Fruit fly (Drosophila melanogaster) whole organism, embryonic: ENCODE data around the gene CG14971.

Experiments
- BEAF-32 ChIP-seq: fragments of 200-800 bp; sonication (Bioruptor generic); optimal IDR thresholded peaks from 3 replicates; lab custom pipeline; 2017; ENCODE audit warnings: missing biosample characterization, missing genetic modification characterization, mild to moderate bottlenecking, moderate library complexity, missing genetic modification reagents
- Bdp1 ChIP-seq: fragments of 200-800 bp; sonication (Bioruptor generic); optimal IDR thresholded peaks from 3 replicates; lab custom pipeline; 2016; ENCODE audit warnings: missing biosample characterization, missing genetic modification characterization
- CG10321 ChIP-seq: fragments of 200-800 bp; sonication (Bioruptor generic); IDR thresholded peaks from 2 replicates; pipeline ENCODE4 v1.3.6; 2022; ENCODE audit warnings: missing biosample characterization, missing genetic modification characterization
- CG11695 ChIP-seq: fragments of 200-800 bp; sonication (Bioruptor generic); IDR thresholded peaks from 3 replicates; pipeline ENCODE4 v1.3.6; 2022; ENCODE audit warnings: missing biosample characterization, missing genetic modification characterization
- CG1233 ChIP-seq: fragments of 200-800 bp; sonication (Bioruptor generic); optimal IDR thresholded peaks from 4 replicates; lab custom pipeline; 2018; ENCODE audit warnings: missing biosample characterization, mild to moderate bottlenecking, missing genetic modification characterization
- CG12659 ChIP-seq: fragments of 200-800 bp; sonication (Bioruptor generic); optimal IDR thresholded peaks from 3 replicates; lab custom pipeline; 2017; ENCODE audit warnings: mild to moderate bottlenecking, missing biosample characterization, missing genetic modification reagents, missing genetic modification characterization
- CG14710 ChIP-seq: fragments of 200-800 bp; sonication (Bioruptor generic); optimal IDR thresholded peaks from 3 replicates; lab custom pipeline; 2019; ENCODE audit warnings: missing biosample characterization, mild to moderate bottlenecking, missing genetic modification characterization, moderate library complexity
- CG17385 ChIP-seq: fragments of 200-800 bp; sonication (Bioruptor generic); optimal IDR thresholded peaks from 3 replicates; lab custom pipeline; 2018; ENCODE audit warnings: missing biosample characterization, mild to moderate bottlenecking, missing genetic modification characterization
- CG2712 ChIP-seq: fragments of 200-800 bp; optimal IDR thresholded peaks from 3 replicates; lab custom pipeline; 2019; ENCODE audit warnings: missing biosample characterization, mild to moderate bottlenecking, missing genetic modification characterization, moderate library complexity
- CG3065 ChIP-seq: fragments of 200-800 bp; sonication (Bioruptor generic); optimal IDR thresholded peaks from 2 replicates; lab custom pipeline; 2016; ENCODE audit warnings: missing biosample characterization, missing genetic modification characterization
- CG31441 ChIP-seq: fragments of 200-800 bp; sonication (Bioruptor generic); IDR thresholded peaks from 2 replicates; pipeline ENCODE4 v1.3.6; 2022; ENCODE audit warnings: missing biosample characterization, missing genetic modification characterization
- CG34224 ChIP-seq: fragments of 200-800 bp; sonication (Bioruptor generic); IDR thresholded peaks from 3 replicates; pipeline ENCODE4 v1.3.6; 2022; ENCODE audit warnings: missing biosample characterization, missing genetic modification characterization; ENCODE audit not compliant: partially characterized antibody
- CG5953 ChIP-seq: fragments of 200-800 bp; sonication (Bioruptor generic); IDR thresholded peaks from 2 replicates; pipeline ENCODE4 v1.3.6; 2022; ENCODE audit warnings: missing biosample characterization, missing genetic modification characterization
- CG6813 ChIP-seq: fragments of 200-800 bp; sonication (Bioruptor generic); optimal IDR thresholded peaks from 2 replicates; lab custom pipeline; 2017; ENCODE audit warnings: missing biosample characterization, missing genetic modification characterization, mild to moderate bottlenecking, moderate library complexity, missing genetic modification reagents
- CG7556 ChIP-seq: fragments of 200-800 bp; sonication (Bioruptor generic); optimal IDR thresholded peaks from 2 replicates; lab custom pipeline; 2017; ENCODE audit warnings: missing biosample characterization, mild to moderate bottlenecking, missing genetic modification characterization
- CG7987 ChIP-seq: fragments of 200-800 bp; sonication (Bioruptor generic); optimal IDR thresholded peaks from 2 replicates; lab custom pipeline; 2018; ENCODE audit warnings: missing biosample characterization, mild to moderate bottlenecking, missing genetic modification characterization, moderate library complexity
- CG8290 ChIP-seq, 3 experiments: fragments of 200-800 bp; sonication (Bioruptor generic); optimal IDR thresholded peaks; 2 replicates each; lab custom pipeline; 2016 to 2019; ENCODE audit warnings: missing biosample characterization in 3 of 3, missing genetic modification characterization in 3 of 3, mild to moderate bottlenecking in 2 of 3, moderate library complexity in 1 of 3
- CG8388 ChIP-seq: fragments of 200-800 bp; sonication (Bioruptor generic); optimal IDR thresholded peaks from 2 replicates; lab custom pipeline; 2019; ENCODE audit warnings: missing biosample characterization, mild to moderate bottlenecking, missing genetic modification characterization, moderate library complexity
- CG8765 ChIP-seq: fragments of 200-800 bp; sonication (Bioruptor generic); IDR thresholded peaks from 2 replicates; pipeline ENCODE4 v1.3.6; 2022; ENCODE audit warnings: missing biosample characterization, missing genetic modification characterization
- CTCF ChIP-seq: fragments of 200-800 bp; sonication (Bioruptor generic); optimal IDR thresholded peaks from 2 replicates; lab custom pipeline; 2017; ENCODE audit warnings: missing biosample characterization, mild to moderate bottlenecking, missing genetic modification characterization, moderate library complexity
- Dad ChIP-seq: fragments of 200-800 bp; sonication (Bioruptor generic); optimal IDR thresholded peaks from 3 replicates; lab custom pipeline; 2016; ENCODE audit warnings: missing biosample characterization, missing genetic modification characterization
- Deaf1 ChIP-seq: fragments of 200-800 bp; optimal IDR thresholded peaks from 3 replicates; lab custom pipeline; 2019; ENCODE audit warnings: missing biosample characterization, mild to moderate bottlenecking, missing genetic modification characterization, moderate library complexity
- Fer3 ChIP-seq: fragments of 200-800 bp; sonication (Bioruptor generic); optimal IDR thresholded peaks from 2 replicates; lab custom pipeline; 2018; ENCODE audit warnings: missing biosample characterization, mild to moderate bottlenecking, missing genetic modification characterization, moderate library complexity
- H15 ChIP-seq: fragments of 200-800 bp; sonication (Bioruptor generic); IDR thresholded peaks from 3 replicates; pipeline ENCODE4 v1.3.6; 2022; ENCODE audit warnings: missing biosample characterization, missing genetic modification characterization
- Lim3 ChIP-seq: fragments of 200-800 bp; sonication (Bioruptor generic); IDR thresholded peaks from 2 replicates; pipeline ENCODE4 v1.3.6; 2022; ENCODE audit warnings: missing biosample characterization, missing genetic modification characterization
- MBD-R2 ChIP-seq: fragments of 200-800 bp; sonication (Bioruptor generic); IDR thresholded peaks from 2 replicates; pipeline ENCODE4 v1.3.6; 2022; ENCODE audit warnings: missing biosample characterization, missing genetic modification characterization
- MTF-1 ChIP-seq: fragments of 200-800 bp; sonication (Bioruptor generic); optimal IDR thresholded peaks from 2 replicates; lab custom pipeline; 2018; ENCODE audit warnings: missing biosample characterization, mild to moderate bottlenecking, missing genetic modification characterization, borderline replicate concordance
- Mad ChIP-seq: fragments of 200-800 bp; sonication (Bioruptor generic); optimal IDR thresholded peaks from 2 replicates; lab custom pipeline; 2016; ENCODE audit warnings: missing biosample characterization, missing genetic modification characterization
- Mrtf ChIP-seq: fragments of 200-800 bp; sonication (Bioruptor generic); IDR thresholded peaks from 3 replicates; pipeline ENCODE4 v1.3.6; 2022; ENCODE audit warnings: missing biosample characterization, missing genetic modification characterization
- NC2α ChIP-seq: fragments of 200-800 bp; sonication (Bioruptor generic); optimal IDR thresholded peaks from 2 replicates; lab custom pipeline; 2016; ENCODE audit warnings: missing biosample characterization, missing genetic modification characterization
- NfI ChIP-seq: fragments of 200-800 bp; sonication (Bioruptor generic); optimal IDR thresholded peaks from 3 replicates; lab custom pipeline; 2018; ENCODE audit warnings: missing biosample characterization, mild to moderate bottlenecking, missing genetic modification characterization, moderate library complexity
- Oli ChIP-seq: fragments of 200-800 bp; sonication (Bioruptor generic); optimal IDR thresholded peaks from 2 replicates; lab custom pipeline; 2018; ENCODE audit warnings: missing biosample characterization, mild to moderate bottlenecking, missing genetic modification characterization, moderate library complexity
- Scr ChIP-seq: fragments of 200-800 bp; sonication (Bioruptor generic); IDR thresholded peaks from 2 replicates; pipeline ENCODE4 v1.3.6; 2022; ENCODE audit warnings: missing biosample characterization, missing genetic modification characterization; ENCODE audit not compliant: partially characterized antibody
- ase ChIP-seq: fragments of 200-800 bp; sonication (Bioruptor generic); IDR thresholded peaks from 3 replicates; pipeline ENCODE4 v1.3.6; 2022; ENCODE audit warnings: missing biosample characterization, missing genetic modification characterization
- corto ChIP-seq: fragments of 200-800 bp; sonication (Bioruptor generic); optimal IDR thresholded peaks from 2 replicates; lab custom pipeline; 2016; ENCODE audit warnings: missing biosample characterization, mild to moderate bottlenecking, missing genetic modification characterization, moderate library complexity
- en ChIP-seq: fragments of 200-800 bp; sonication (Bioruptor generic); optimal IDR thresholded peaks from 2 replicates; lab custom pipeline; 2016; ENCODE audit warnings: missing biosample characterization, missing genetic modification characterization
- eve ChIP-seq, 2 experiments: fragments of >200 bp; optimal IDR thresholded peaks; 2 replicates each; lab custom pipeline; 2017; ENCODE audit warnings: missing biosample characterization in 2 of 2, missing genetic modification characterization in 2 of 2
- ftz-f1 ChIP-seq: fragments of 200-800 bp; sonication (Bioruptor generic); optimal IDR thresholded peaks from 2 replicates; lab custom pipeline; 2016; ENCODE audit warnings: missing biosample characterization, missing genetic modification characterization
- gfzf ChIP-seq: fragments of 200-800 bp; sonication (Bioruptor generic); optimal IDR thresholded peaks from 2 replicates; lab custom pipeline; 2016; ENCODE audit warnings: missing biosample characterization, mild to moderate bottlenecking, missing genetic modification characterization, moderate library complexity
- nerfin-1 ChIP-seq: fragments of 200-800 bp; sonication (Bioruptor generic); optimal IDR thresholded peaks from 3 replicates; lab custom pipeline; 2019; ENCODE audit warnings: missing biosample characterization, mild to moderate bottlenecking, missing genetic modification characterization, moderate library complexity
- nerfin-2 ChIP-seq: fragments of 200-800 bp; sonication (Bioruptor generic); IDR thresholded peaks from 2 replicates; pipeline ENCODE4 v1.3.6; 2022; ENCODE audit warnings: missing biosample characterization, missing genetic modification characterization; ENCODE audit not compliant: partially characterized antibody
- oc ChIP-seq: fragments of 200-800 bp; sonication (Bioruptor generic); optimal IDR thresholded peaks from 2 replicates; lab custom pipeline; 2018; ENCODE audit warnings: missing biosample characterization, mild to moderate bottlenecking, missing genetic modification characterization, moderate library complexity
- run ChIP-seq: fragments of 200-800 bp; sonication (Bioruptor generic); optimal IDR thresholded peaks from 3 replicates; lab custom pipeline; 2018; ENCODE audit warnings: missing biosample characterization, mild to moderate bottlenecking, missing genetic modification characterization
- slp2 ChIP-seq: fragments of 200-800 bp; sonication (Bioruptor generic); optimal IDR thresholded peaks from 2 replicates; lab custom pipeline; 2016; ENCODE audit warnings: missing biosample characterization, missing genetic modification characterization
- sob ChIP-seq: fragments of 200-800 bp; sonication (Bioruptor generic); IDR thresholded peaks from 2 replicates; pipeline ENCODE4 v1.3.6; 2022; ENCODE audit warnings: missing biosample characterization, missing genetic modification characterization
- tna ChIP-seq: fragments of 200-800 bp; sonication (Bioruptor generic); IDR thresholded peaks from 2 replicates; pipeline ENCODE4 v1.3.6; 2022; ENCODE audit warnings: missing biosample characterization, missing genetic modification characterization; ENCODE audit not compliant: partially characterized antibody
- vnd ChIP-seq: fragments of 200-800 bp; sonication (Bioruptor generic); IDR thresholded peaks from 3 replicates; pipeline ENCODE4 v1.3.6; 2022; ENCODE audit warnings: missing biosample characterization, missing genetic modification characterization; ENCODE audit not compliant: partially characterized antibody
- wek ChIP-seq: fragments of 200-800 bp; sonication (Bioruptor generic); optimal IDR thresholded peaks from 3 replicates; lab custom pipeline; 2018; ENCODE audit warnings: missing biosample characterization, mild to moderate bottlenecking, missing genetic modification characterization, moderate library complexity

Gene CG14971

DNA sequence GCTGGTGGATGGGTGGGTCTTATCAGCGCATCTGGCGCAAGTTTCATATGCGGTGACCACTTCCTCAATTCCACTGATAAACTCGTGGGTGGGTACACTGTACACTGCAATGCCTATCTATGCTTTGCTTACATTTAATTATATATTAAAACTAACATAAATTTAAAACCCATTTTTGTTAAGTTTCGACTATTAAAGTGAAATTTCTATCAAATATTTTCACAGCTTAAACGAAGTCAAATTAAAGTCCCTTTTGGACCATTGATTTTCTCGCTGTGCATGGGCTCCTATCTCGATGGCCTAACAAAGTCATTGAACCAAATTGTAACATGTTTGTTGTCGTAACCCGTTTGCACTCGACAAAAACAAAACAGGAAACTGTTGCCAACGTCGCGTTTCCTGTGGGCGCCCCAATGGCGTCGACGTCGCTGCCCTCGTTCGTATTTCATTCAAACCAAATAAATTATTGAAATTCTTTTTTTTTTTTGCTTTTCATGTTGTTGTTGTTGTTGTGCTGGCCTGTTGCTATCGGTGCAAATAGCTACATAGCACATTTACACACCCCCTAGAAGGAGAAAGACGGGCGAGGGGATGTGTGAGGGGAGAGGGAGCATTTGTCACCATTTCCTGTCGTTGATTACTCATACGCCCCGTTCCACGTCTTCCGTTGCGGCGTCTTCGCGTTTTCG lies 38.3 kb downstream of the CG14971 start (continued):
- TF ChIP-seq NfI (GFP tag; lab: Kevin White, UChicago) (peak; percentile 75), eve (GFP tag; optimal IDR thresholded peaks at IDR 0.05; lab: Kevin White, UChicago) (peak in 1 of 2 experiments; percentile 89), CTCF (GFP tag; lab: Kevin White, UChicago) (peak; percentile 24), CG11695 (peak; percentile 82), ase (peak; percentile 73; the same call in 1 of the 3 replicates), ftz-f1 (GFP tag; lab: Kevin White, UChicago) (peak; percentile 7), Mrtf (GFP tag; lab: Robert Waterston, UW) (peak; percentile 62; the same call in 1 of the 3 replicates), CG3065 (peak; percentile 34), Oli (tag; lab: Kevin White, UChicago) (peak; percentile 91), CG31441 (GFP tag; lab: Robert Waterston, UW) (peak; percentile 87), slp2 (GFP tag; lab: Kevin White, UChicago) (peak; percentile 22), CG12659 (GFP tag; lab: Kevin White, UChicago) (peak; percentile 89), Dad (GFP tag; lab: Kevin White, UChicago) (peak; percentile 37), CG5953 (GFP tag; lab: Robert Waterston, UW) (peak; percentile 73), CG14710 (tag; lab: Kevin White, UChicago) (peak; percentile 57), nerfin-1 (tag; lab: Kevin White, UChicago) (peak; percentile 63), sob (GFP tag; lab: Robert Waterston, UW) (peak; percentile 87), CG34224 (GFP tag; lab: Robert Waterston, UW) (no peak), MTF-1 (GFP tag; lab: Kevin White, UChicago) (peak; percentile 66), gfzf (no peak), run (tag; lab: Kevin White, UChicago) (peak; percentile 56), NC2α (GFP tag; lab: Kevin White, UChicago) (no peak), CG6813 (GFP tag; lab: Kevin White, UChicago) (peak; percentile 75), Bdp1 (no peak), H15 (peak; percentile 80), Scr (GFP tag; lab: Robert Waterston, UW) (no peak), Lim3 (GFP tag; lab: Robert Waterston, UW) (no peak), CG1233 (GFP tag; lab: Kevin White, UChicago) (peak; percentile 64), CG7556 (GFP tag; lab: Kevin White, UChicago) (peak; percentile 82), corto (GFP tag; lab: Kevin White, UChicago) (peak; percentile 16), CG8765 (no peak), CG7987 (peak; percentile 59), CG17385 (GFP tag; lab: Kevin White, UChicago) (peak; percentile 86), nerfin-2 (GFP tag; lab: Robert Waterston, UW) (no peak), Mad (peak; percentile 40), CG2712 (peak; percentile 79), oc (tag; lab: Kevin White, UChicago) (peak; percentile 81), tna (GFP tag; lab: Robert Waterston, UW) (no peak), wek (GFP tag; lab: Kevin White, UChicago) (peak; percentile 35), en (GFP tag; lab: Kevin White, UChicago) (no peak), Deaf1 (peak; percentile 59), CG8290 (GFP tag; optimal IDR thresholded peaks at IDR 0.05; lab: Kevin White, UChicago) (peak; percentile 43), CG8290 (tag; optimal IDR thresholded peaks at IDR 0.05; lab: Kevin White, UChicago) (peak in 1 of 2 experiments; percentile 55), CG10321 (GFP tag; lab: Robert Waterston, UW) (peak; percentile 52; the same call in 1 of the 2 replicates), BEAF-32 (no peak), CG8388 (peak; percentile 73), Fer3 (peak; percentile 87), vnd (no peak), MBD-R2 (GFP tag; lab: Robert Waterston, UW) (peak; percentile 73; the same call in 1 of the 2 replicates)
